Worm (Caenorhabditis elegans) whole organism, L2 larva: ENCODE measurements around the gene fan-1.

Experiments
- elt-1 ChIP-seq: fragments of 150-350 bp; optimal IDR thresholded peaks from 2 replicates; lab custom pipeline; 2014; ENCODE audit warnings: missing biosample characterization, missing genetic modification characterization
- lin-13 ChIP-seq: fragments of 150-350 bp; optimal IDR thresholded peaks from 2 replicates; lab custom pipeline; 2014; ENCODE audit warnings: missing biosample characterization, missing genetic modification reagents, missing genetic modification characterization
- lsy-2 ChIP-seq, 2 experiments: fragments of 150-350 bp in 1 of 2; sonication (generic microtip) in 1 of 2; optimal IDR thresholded peaks; 2 replicates each; lab custom pipeline; 2014 to 2017; ENCODE audit warnings: missing biosample characterization in 2 of 2, missing genetic modification characterization in 2 of 2
- nhr-237 ChIP-seq: fragments of 150-350 bp; optimal IDR thresholded peaks from 2 replicates; lab custom pipeline; 2014; ENCODE audit warnings: missing biosample characterization, missing genetic modification characterization
- nhr-77 ChIP-seq: fragments of 150-350 bp; optimal IDR thresholded peaks from 2 replicates; lab custom pipeline; 2014; ENCODE audit warnings: missing biosample characterization, missing genetic modification characterization
- sem-4 ChIP-seq: fragments of 150-350 bp; optimal IDR thresholded peaks from 2 replicates; lab custom pipeline; 2014; ENCODE audit warnings: missing biosample characterization, missing genetic modification reagents, missing genetic modification characterization
- unc-39 ChIP-seq: fragments of 150-350 bp; optimal IDR thresholded peaks from 2 replicates; lab custom pipeline; 2014; ENCODE audit warnings: missing biosample characterization, missing genetic modification characterization

DNA sequence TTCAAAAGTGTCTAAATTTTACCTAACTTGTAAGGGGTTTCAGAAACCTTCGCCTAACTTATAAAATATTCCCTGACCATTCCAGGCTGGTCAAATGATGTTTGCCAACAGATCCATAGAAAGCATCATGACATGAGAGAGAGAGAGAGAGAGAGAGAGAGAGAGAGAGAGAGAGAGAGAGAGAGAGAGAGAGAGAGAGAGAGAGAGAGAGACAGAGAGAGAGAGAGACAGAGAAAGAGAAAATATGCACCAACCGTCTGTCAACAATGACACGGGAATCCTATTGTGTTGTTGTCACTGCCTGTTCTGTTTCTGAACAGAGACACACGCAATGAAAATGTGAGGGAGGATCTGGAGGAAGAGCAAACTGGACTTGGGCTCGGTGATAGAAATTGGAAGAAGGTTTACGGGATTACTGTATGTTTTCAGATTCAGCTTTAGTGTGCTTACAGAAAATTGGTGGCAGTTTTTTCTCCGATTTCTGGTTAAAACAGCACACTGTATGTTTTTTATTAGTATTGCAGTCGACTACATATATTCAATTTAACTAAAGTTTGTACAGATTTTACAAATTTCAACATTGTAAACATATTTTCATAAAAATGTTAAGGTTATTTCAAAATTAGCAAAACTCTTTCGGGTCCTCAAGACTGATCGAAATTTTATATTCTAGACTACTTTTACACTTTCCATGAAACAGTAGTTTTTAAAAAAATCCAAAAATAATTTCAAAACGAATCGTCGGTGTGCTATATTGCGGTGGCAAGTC is 27.7 kb downstream of the fan-1 start:
- no peak for TF ChIP-seq lin-13 (GFP tag; lab: Kevin White, UChicago)
- no peak for TF ChIP-seq nhr-237 (tag; lab: Kevin White, UChicago)
- no peak for TF ChIP-seq elt-1 (tag; lab: Kevin White, UChicago)
- TF ChIP-seq lsy-2 (tag; optimal IDR thresholded peaks at IDR 0.05; lab: Kevin White, UChicago): no peak
- TF ChIP-seq sem-4 (tag; lab: Kevin White, UChicago): no peak
- no peak for TF ChIP-seq unc-39 (tag; lab: Kevin White, UChicago)
- no peak for TF ChIP-seq nhr-77 (tag; lab: Kevin White, UChicago)
